Fruit fly (Drosophila melanogaster): ENCODE measurements around the gene CG32036.

The CG32036 gene

DNA sequence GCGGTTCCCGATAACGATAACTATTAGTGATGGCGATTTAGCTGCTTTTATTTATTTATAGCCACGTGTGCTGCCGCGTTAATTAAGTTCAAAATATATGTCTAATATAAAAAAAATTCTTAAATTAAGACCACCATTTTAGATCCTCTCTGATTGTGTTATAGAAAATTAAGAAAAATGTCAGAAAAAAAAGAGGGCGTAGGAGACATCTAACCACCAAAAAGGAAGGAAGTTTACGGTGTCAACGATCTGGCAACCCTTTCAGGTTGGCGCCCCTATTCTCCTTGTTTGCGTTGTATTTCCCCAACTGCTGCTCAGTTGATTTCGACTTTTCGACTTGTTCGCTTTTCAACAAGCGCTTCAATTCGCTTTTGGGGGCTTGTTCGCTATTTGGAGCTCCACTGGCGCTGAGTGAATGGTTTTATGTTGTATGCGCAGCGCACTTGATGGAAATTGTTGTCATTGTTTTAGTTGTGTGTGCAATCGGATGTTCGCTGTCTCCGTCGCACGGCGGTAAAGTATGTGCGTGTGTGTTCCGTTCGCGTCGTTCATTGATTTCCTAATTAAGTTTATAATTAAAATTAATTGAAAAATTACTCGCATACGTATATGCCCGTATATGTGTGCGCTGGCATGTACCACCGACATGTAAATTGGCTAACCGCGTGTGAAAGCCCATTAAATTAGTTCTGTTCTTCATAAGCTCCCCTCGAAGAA lies 28.1 kb downstream of the CG32036 start, which contains the start of the genes CG3434 and CG44838:
Gene CG3434, minus strand, starts transcription at position 25 of the 717 bp plus-strand sequence.
Gene CG44838, plus strand, starts transcription at position 276 of the 717 bp plus-strand sequence.
- TF ChIP-seq CG10348 (GFP tag; IDR thresholded peaks at IDR 0.05) = no peak
- peak; percentile 75 for TF ChIP-seq EcR (GFP tag; optimal IDR thresholded peaks at IDR 0.05)
- TF ChIP-seq CG8159 (tag; optimal IDR thresholded peaks at IDR 0.05) = peak; percentile 66
- peak; percentile 75; the same call in 2 of the 3 replicates for TF ChIP-seq fd96Ca (GFP tag; IDR thresholded peaks at IDR 0.05)
- TF ChIP-seq CG34367 (tag; optimal IDR thresholded peaks at IDR 0.05) = peak; percentile 54
- no peak for TF ChIP-seq D1 (tag; optimal IDR thresholded peaks at IDR 0.05)
- TF ChIP-seq CG12605 (GFP tag; IDR thresholded peaks at IDR 0.05) = no peak
- peak; percentile 68 for TF ChIP-seq CG15710 (tag; optimal IDR thresholded peaks at IDR 0.05)
- peak; percentile 73 for TF ChIP-seq CG32121 (GFP tag; IDR thresholded peaks at IDR 0.05)
- peak; percentile 39; the same call in 1 of the 2 replicates for TF ChIP-seq rn (GFP tag; IDR thresholded peaks at IDR 0.05)
- peak; percentile 54 for TF ChIP-seq CG9948 (tag; optimal IDR thresholded peaks at IDR 0.05)
- peak; percentile 70 for TF ChIP-seq Pif1A (GFP tag; optimal IDR thresholded peaks at IDR 0.05)
- peak; percentile 71 for TF ChIP-seq CG4496 (GFP tag; IDR thresholded peaks at IDR 0.05)
- peak; percentile 63 for TF ChIP-seq CG14655 (GFP tag; optimal IDR thresholded peaks at IDR 0.05)
- TF ChIP-seq Ets98B (GFP tag; IDR thresholded peaks at IDR 0.05) = peak; percentile 47
- peak; percentile 57 for TF ChIP-seq CG17806 (tag; optimal IDR thresholded peaks at IDR 0.05)
- peak; percentile 73 for TF ChIP-seq Snoo (tag; optimal IDR thresholded peaks at IDR 0.05)
- peak; percentile 37 for TF ChIP-seq CG13204 (GFP tag; optimal IDR thresholded peaks at IDR 0.05)
- peak; percentile 74 for TF ChIP-seq Pif1B (GFP tag; optimal IDR thresholded peaks at IDR 0.05)
- TF ChIP-seq CG8301 (tag; optimal IDR thresholded peaks at IDR 0.05) = peak; percentile 50
- no peak for TF ChIP-seq gl (tag; optimal IDR thresholded peaks at IDR 0.05)

DNA sequence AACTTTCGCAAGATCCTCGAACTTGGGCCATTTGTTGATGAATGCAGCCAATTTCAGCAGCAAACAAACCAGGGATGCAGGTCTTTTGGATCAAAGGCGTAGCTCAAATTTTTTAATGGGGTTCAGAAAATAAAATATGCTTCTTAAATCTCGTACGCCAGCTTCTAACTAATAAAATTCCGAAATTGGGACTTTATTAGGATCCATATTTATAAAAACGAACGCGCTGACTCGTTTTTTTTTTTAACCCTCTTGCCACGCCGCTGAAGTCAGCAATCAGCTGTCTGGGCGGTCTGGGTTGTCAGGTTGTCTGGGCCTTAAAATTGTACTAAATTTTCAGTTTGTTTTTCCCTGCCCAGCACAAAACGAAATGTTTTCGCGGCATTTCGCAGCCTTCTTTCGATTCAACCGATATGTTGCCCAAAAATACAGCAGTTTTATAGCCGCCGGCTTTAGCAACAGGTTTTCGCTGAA lies 31.4 kb downstream of the CG32036 start, which contains the start of gene CG3437:
Gene CG3437, minus strand, starts transcription at position 51 of the 474 bp plus-strand sequence.
- peak; percentile 99 for TF ChIP-seq CG17806 (tag; optimal IDR thresholded peaks at IDR 0.05)
- no peak for TF ChIP-seq D1 (tag; optimal IDR thresholded peaks at IDR 0.05)
- peak; percentile 100 for TF ChIP-seq CG9948 (tag; optimal IDR thresholded peaks at IDR 0.05)
- TF ChIP-seq CG15710 (tag; optimal IDR thresholded peaks at IDR 0.05) = peak; percentile 100
- TF ChIP-seq CG10348 (GFP tag; IDR thresholded peaks at IDR 0.05) = peak; percentile 99
- peak; percentile 100 for TF ChIP-seq CG12605 (GFP tag; IDR thresholded peaks at IDR 0.05)
- peak; percentile 100 for TF ChIP-seq CG14655 (GFP tag; optimal IDR thresholded peaks at IDR 0.05)
- TF ChIP-seq CG4496 (GFP tag; IDR thresholded peaks at IDR 0.05) = peak; percentile 100
- TF ChIP-seq CG13204 (GFP tag; optimal IDR thresholded peaks at IDR 0.05) = peak; percentile 98
- peak; percentile 99 for TF ChIP-seq Snoo (tag; optimal IDR thresholded peaks at IDR 0.05)
- TF ChIP-seq CG8301 (tag; optimal IDR thresholded peaks at IDR 0.05) = peak; percentile 100
- peak; percentile 99 for TF ChIP-seq CG34367 (tag; optimal IDR thresholded peaks at IDR 0.05)
- TF ChIP-seq rn (GFP tag; IDR thresholded peaks at IDR 0.05) = peak; percentile 100
- TF ChIP-seq Pif1B (GFP tag; optimal IDR thresholded peaks at IDR 0.05) = peak; percentile 99
- peak; percentile 100 for TF ChIP-seq Pif1A (GFP tag; optimal IDR thresholded peaks at IDR 0.05)
- peak; percentile 100 for TF ChIP-seq Ets98B (GFP tag; IDR thresholded peaks at IDR 0.05)
- peak; percentile 100 for TF ChIP-seq CG32121 (GFP tag; IDR thresholded peaks at IDR 0.05)
- TF ChIP-seq gl (tag; optimal IDR thresholded peaks at IDR 0.05) = peak; percentile 98
- peak; percentile 100 for TF ChIP-seq fd96Ca (GFP tag; IDR thresholded peaks at IDR 0.05)
- peak; percentile 99 for TF ChIP-seq CG8159 (tag; optimal IDR thresholded peaks at IDR 0.05)
- peak; percentile 56 for TF ChIP-seq EcR (GFP tag; optimal IDR thresholded peaks at IDR 0.05)

DNA sequence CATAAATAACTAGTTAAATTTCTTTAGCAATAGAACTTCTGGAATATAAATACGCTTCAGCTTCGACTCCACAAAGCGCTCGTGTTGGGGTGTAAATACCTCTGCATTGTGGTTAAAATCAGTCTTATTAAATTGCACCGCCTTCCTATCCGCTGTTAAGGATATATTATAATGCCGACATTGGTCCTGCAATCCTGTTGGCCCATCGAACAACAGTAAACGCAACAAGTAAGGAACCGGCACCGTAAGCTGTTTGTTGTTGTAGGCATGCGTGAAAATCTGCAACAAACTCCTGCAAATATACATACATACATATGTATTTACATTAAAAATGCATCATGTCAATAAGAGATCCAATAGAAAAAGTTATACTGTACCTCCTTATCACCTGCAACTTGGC lies 32.6 kb downstream of the CG32036 start:
- TF ChIP-seq CG32121 (GFP tag; IDR thresholded peaks at IDR 0.05) (no peak), gl (tag; optimal IDR thresholded peaks at IDR 0.05) (no peak), Ets98B (GFP tag; IDR thresholded peaks at IDR 0.05) (no peak), CG9948 (tag; optimal IDR thresholded peaks at IDR 0.05) (no peak), CG12605 (GFP tag; IDR thresholded peaks at IDR 0.05) (no peak), D1 (tag; optimal IDR thresholded peaks at IDR 0.05) (no peak), Pif1B (GFP tag; optimal IDR thresholded peaks at IDR 0.05) (no peak), Pif1A (GFP tag; optimal IDR thresholded peaks at IDR 0.05) (no peak), CG8159 (tag; optimal IDR thresholded peaks at IDR 0.05) (no peak), fd96Ca (GFP tag; IDR thresholded peaks at IDR 0.05) (no peak), CG34367 (tag; optimal IDR thresholded peaks at IDR 0.05) (no peak), CG4496 (GFP tag; IDR thresholded peaks at IDR 0.05) (no peak), CG14655 (GFP tag; optimal IDR thresholded peaks at IDR 0.05) (no peak), EcR (GFP tag; optimal IDR thresholded peaks at IDR 0.05) (no peak), CG8301 (tag; optimal IDR thresholded peaks at IDR 0.05) (no peak), CG10348 (GFP tag; IDR thresholded peaks at IDR 0.05) (no peak)

DNA sequence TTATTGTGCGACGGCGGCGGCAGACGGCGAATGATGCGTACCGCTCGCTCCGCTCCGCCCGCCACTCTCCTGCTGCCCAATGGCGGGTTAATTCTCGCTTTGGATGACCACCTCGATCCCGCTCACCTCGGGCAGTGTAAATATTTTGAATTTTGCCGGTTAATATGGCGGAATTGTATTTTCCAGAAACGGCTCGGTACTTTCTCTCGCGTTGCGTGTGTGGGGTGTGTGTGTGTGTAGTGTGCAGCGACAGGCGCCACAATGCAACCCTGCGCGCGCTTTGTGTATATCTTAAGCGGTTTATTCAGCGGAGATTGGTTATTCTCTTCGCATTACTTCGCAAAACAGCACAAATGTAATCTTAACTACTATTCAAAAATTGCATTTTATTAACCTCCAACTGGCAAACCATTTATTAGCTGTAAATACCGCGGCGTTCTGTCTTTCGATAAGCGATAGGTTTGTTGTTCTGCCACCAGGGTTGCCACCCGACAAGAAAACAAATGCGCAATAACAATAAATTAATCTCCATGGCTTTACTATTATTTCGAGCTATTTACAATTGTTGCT lies 33.1 kb downstream of the CG32036 start, which contains the start of the genes phol and CG3552:
Gene phol, minus strand, starts transcription at position 463 of the 570 bp plus-strand sequence.
Gene CG3552, plus strand, starts transcription at position 500 of the 570 bp plus-strand sequence.
- 0 out of 3 replicates have a peak, but pooled peaks have one; percentile 19 for TF ChIP-seq CG4496 (GFP tag; IDR thresholded peaks at IDR 0.05)
- TF ChIP-seq CG8301 (tag; optimal IDR thresholded peaks at IDR 0.05) = no peak

dm6 chr3L:9452422-9452821 lies 36.6 kb downstream of the CG32036 start:
- TF ChIP-seq CG4496 (GFP tag; IDR thresholded peaks at IDR 0.05) (0 out of 3 replicates have a peak, but pooled peaks have one; percentile 6), CG34367 (tag; optimal IDR thresholded peaks at IDR 0.05) (no peak)
